Worm (Caenorhabditis elegans): ENCODE measurements around the gene sma-2.

sma-2 gene

ce11 chrIII:8749487-8749886, at the start of gene sma-2 (continued):
- TF ChIP-seq lin-40 (tag; optimal IDR thresholded peaks at IDR 0.05) (peak; percentile 64), Y53G8AR.9 (GFP tag; conservative IDR thresholded peaks at IDR 0.05) (no peak), nhr-120 (GFP tag; IDR thresholded peaks at IDR 0.05) (no peak), hlh-12 (tag; optimal IDR thresholded peaks at IDR 0.05) (no peak)

ce11 chrIII:8700289-8700957, 49.1 kb upstream of the sma-2 start, which contains the start of the genes sdz-1 and vps-33.1:
TSS of gene sdz-1 (minus strand) at chrIII:8700339.
TSS of gene vps-33.1 (plus strand) at chrIII:8700927.
- no peak for TF ChIP-seq cebp-2 (GFP tag; IDR thresholded peaks at IDR 0.05)
- peak; percentile 31 for TF ChIP-seq ZK185.1 (tag; optimal IDR thresholded peaks at IDR 0.05; ENCODE audit: poor library complexity, severe bottlenecking)
- peak; percentile 35 for TF ChIP-seq lin-54 (GFP tag; optimal IDR thresholded peaks at IDR 0.05)
- no peak for TF ChIP-seq rec-8 (tag; optimal IDR thresholded peaks at IDR 0.05)
- TF ChIP-seq madf-6 (GFP tag; IDR thresholded peaks at IDR 0.05) = 0 out of 2 replicates have a peak, but pooled peaks have one; percentile 9
- peak; percentile 57 for TF ChIP-seq ceh-27 (GFP tag; optimal IDR thresholded peaks at IDR 0.05)
- TF ChIP-seq efl-1 (GFP tag; optimal IDR thresholded peaks at IDR 0.05) = peak; percentile 41
- TF ChIP-seq ztf-6 (GFP tag; IDR thresholded peaks at IDR 0.05) = no peak
- TF ChIP-seq mcd-1 (GFP tag; IDR thresholded peaks at IDR 0.05) = peak; percentile 60
- TF ChIP-seq dpl-1 (GFP tag; optimal IDR thresholded peaks at IDR 0.05) = peak; percentile 36

ce11 chrIII:8704765-8705164, 44.7 kb upstream of the sma-2 start, which contains the start of gene B0303.16:
TSS of gene B0303.16 (plus strand) at chrIII:8705065.
- TF ChIP-seq hmg-20 (GFP tag; IDR thresholded peaks at IDR 0.05) (no peak), F52B5.7 (tag; optimal IDR thresholded peaks at IDR 0.05) (no peak), gei-17 (GFP tag; optimal IDR thresholded peaks at IDR 0.05) (no peak), ztf-6 (GFP tag; IDR thresholded peaks at IDR 0.05) (no peak), lsy-27 (tag; optimal IDR thresholded peaks at IDR 0.05; ENCODE audit: borderline replicate concordance, insufficient read depth) (no peak), hlh-12 (tag; optimal IDR thresholded peaks at IDR 0.05) (no peak), cebp-1 (GFP tag; IDR thresholded peaks at IDR 0.05) (no peak), cebp-1 (tag; optimal IDR thresholded peaks at IDR 0.05) (no peak), nhr-27 (tag; optimal IDR thresholded peaks at IDR 0.05) (no peak), ekl-4 (GFP tag; IDR thresholded peaks at IDR 0.05) (no peak), Y53F4B.3 (GFP tag; IDR thresholded peaks at IDR 0.05) (no peak), dpl-1 (GFP tag; optimal IDR thresholded peaks at IDR 0.05) (no peak), hmg-1.2 (GFP tag; IDR thresholded peaks at IDR 0.05) (no peak), rcor-1 (GFP tag; IDR thresholded peaks at IDR 0.05) (no peak), egl-18 (GFP tag; IDR thresholded peaks at IDR 0.05) (no peak), nhr-90 (tag; optimal IDR thresholded peaks at IDR 0.05) (no peak), let-607 (tag; optimal IDR thresholded peaks at IDR 0.05) (no peak)

ce11 chrIII:8709735-8710134, 39.7 kb upstream of the sma-2 start:
- no peak for TF ChIP-seq dpff-1 (tag; optimal IDR thresholded peaks at IDR 0.05)
- TF ChIP-seq mcd-1 (GFP tag; IDR thresholded peaks at IDR 0.05) = no peak
- no peak for TF ChIP-seq F39B2.1 (GFP tag; IDR thresholded peaks at IDR 0.05)
- TF ChIP-seq snpc-3.4 (tag; optimal IDR thresholded peaks at IDR 0.05) = no peak
- no peak for TF ChIP-seq egrh-3 (GFP tag; IDR thresholded peaks at IDR 0.05)
- no peak for TF ChIP-seq ceh-100 (GFP tag; IDR thresholded peaks at IDR 0.05)
- TF ChIP-seq repo-1 (tag; optimal IDR thresholded peaks at IDR 0.05) = no peak
- TF ChIP-seq atf-7 (tag; optimal IDR thresholded peaks at IDR 0.05) = no peak

Data from whole organism, young adult.